Fruit fly (Drosophila melanogaster): ENCODE results near the gene GATAd.
A peak's percentile ranks its signal among the peaks of the same experiment; 100 is the strongest.

Gene GATAd

DNA sequence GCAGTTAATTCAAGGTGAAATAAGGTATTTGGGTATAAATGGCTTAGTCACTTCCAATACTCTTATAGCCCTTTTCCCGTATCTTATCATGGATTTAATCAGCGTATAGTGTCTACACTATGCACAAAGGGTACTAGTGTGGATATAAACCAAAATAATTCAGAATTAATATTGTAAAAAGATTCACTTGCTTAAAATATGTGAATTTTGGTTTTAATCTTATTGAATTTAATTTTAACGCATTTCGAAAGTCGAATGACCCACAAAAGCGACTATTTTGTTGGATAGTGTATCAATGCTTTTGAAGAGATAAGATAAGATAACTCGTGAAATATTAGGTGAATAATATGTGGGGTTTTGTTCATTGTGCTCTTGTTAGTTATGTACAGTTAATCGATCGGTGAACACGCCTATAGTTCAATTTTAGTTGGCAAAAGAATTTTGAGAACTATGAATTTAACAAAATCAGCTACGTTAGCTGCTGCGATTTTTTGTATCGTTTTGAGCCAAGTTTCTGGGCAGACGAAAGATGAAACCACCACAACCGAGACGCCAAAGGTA lies 48.4 kb downstream of the GATAd start, which contains the start of gene CG5096 (continued):
- TF ChIP-seq E2f2 (GFP tag; IDR thresholded peaks at IDR 0.05) (peak; percentile 74), gfzf (GFP tag; optimal IDR thresholded peaks at IDR 0.05) (no peak), CoRest (tag; optimal IDR thresholded peaks at IDR 0.05) (peak; percentile 93), oc (tag; optimal IDR thresholded peaks at IDR 0.05) (no peak), Rfx (GFP tag; IDR thresholded peaks at IDR 0.05) (peak; percentile 93), CG17328 (GFP tag; IDR thresholded peaks at IDR 0.05) (peak; percentile 83), CG30431 (GFP tag; optimal IDR thresholded peaks at IDR 0.05) (peak; percentile 52), Asciz (GFP tag; optimal IDR thresholded peaks at IDR 0.05) (peak; percentile 87), CG13123 (GFP tag; optimal IDR thresholded peaks at IDR 0.05) (peak; percentile 71), ATbp (GFP tag; optimal IDR thresholded peaks at IDR 0.05) (peak; percentile 82), fru (optimal IDR thresholded peaks at IDR 0.05) (no peak), onecut (GFP tag; IDR thresholded peaks at IDR 0.05) (peak; percentile 81), ewg (GFP tag; optimal IDR thresholded peaks at IDR 0.05) (peak; percentile 64), Xbp1 (GFP tag; optimal IDR thresholded peaks at IDR 0.05) (peak; percentile 78), HmgD (GFP tag; optimal IDR thresholded peaks at IDR 0.05) (no peak), maf-S (GFP tag; optimal IDR thresholded peaks at IDR 0.05) (peak; percentile 67), CG7987 (GFP tag; optimal IDR thresholded peaks at IDR 0.05) (peak; percentile 80), NfI (GFP tag; optimal IDR thresholded peaks at IDR 0.05) (peak; percentile 89), Nf-YA (GFP tag; IDR thresholded peaks at IDR 0.05) (peak; percentile 76), salm (tag; optimal IDR thresholded peaks at IDR 0.05) (peak; percentile 87), kah (GFP tag; optimal IDR thresholded peaks at IDR 0.05) (peak; percentile 67), CG14667 (GFP tag; IDR thresholded peaks at IDR 0.05) (no peak; the same call in 1 of the 2 replicates), Atf3 (GFP tag; optimal IDR thresholded peaks at IDR 0.05) (peak; percentile 37), sqz (GFP tag; optimal IDR thresholded peaks at IDR 0.05) (peak; percentile 61), CG15269 (tag; optimal IDR thresholded peaks at IDR 0.05) (peak; percentile 95), CG2202 (tag; optimal IDR thresholded peaks at IDR 0.05) (peak; percentile 47), CTCF (GFP tag; optimal IDR thresholded peaks at IDR 0.05) (peak; percentile 7), CG14710 (tag; optimal IDR thresholded peaks at IDR 0.05) (peak; percentile 67), CG2678 (tag; optimal IDR thresholded peaks at IDR 0.05) (peak; percentile 97), lbe (GFP tag; optimal IDR thresholded peaks at IDR 0.05) (peak; percentile 62), CG1529 (GFP tag; optimal IDR thresholded peaks at IDR 0.05) (peak; percentile 74), zf30C (GFP tag; optimal IDR thresholded peaks at IDR 0.05) (no peak), nerfin-2 (GFP tag; IDR thresholded peaks at IDR 0.05; ENCODE audit: partially characterized antibody) (no peak), p53 (GFP tag; optimal IDR thresholded peaks at IDR 0.05) (no peak), CG10274 (GFP tag; optimal IDR thresholded peaks at IDR 0.05) (peak; percentile 46), CG12155 (GFP tag; optimal IDR thresholded peaks at IDR 0.05) (peak; percentile 82), kay (GFP tag; optimal IDR thresholded peaks at IDR 0.05) (peak; percentile 86), Rx (GFP tag; IDR thresholded peaks at IDR 0.05) (no peak), CG3163 (GFP tag; optimal IDR thresholded peaks at IDR 0.05) (peak; percentile 46), scrt (GFP tag; optimal IDR thresholded peaks at IDR 0.05) (peak; percentile 90), CG10979 (tag; optimal IDR thresholded peaks at IDR 0.05) (peak; percentile 80), emc (GFP tag; optimal IDR thresholded peaks at IDR 0.05) (peak; percentile 59), lab (GFP tag; optimal IDR thresholded peaks at IDR 0.05) (peak; percentile 97), disco-r (GFP tag; optimal IDR thresholded peaks at IDR 0.05) (peak; percentile 59), gcm2 (GFP tag; optimal IDR thresholded peaks at IDR 0.05) (peak; percentile 23), CG3995 (GFP tag; optimal IDR thresholded peaks at IDR 0.05) (peak; percentile 49), stc (GFP tag; IDR thresholded peaks at IDR 0.05) (peak; percentile 86), H2.0 (GFP tag; IDR thresholded peaks at IDR 0.05) (peak; percentile 79), Hey (tag; optimal IDR thresholded peaks at IDR 0.05) (no peak), sc (optimal IDR thresholded peaks at IDR 0.05) (no peak), sc (GFP tag; optimal IDR thresholded peaks at IDR 0.05) (peak; percentile 51), ttk (GFP tag; IDR thresholded peaks at IDR 0.05) (peak; percentile 82; the same call in 1 of the 2 replicates)

All from whole organism, embryonic.